Worm (Caenorhabditis elegans) whole organism, midembryonic: Measurements from ENCODE around the gene col-158.

Experiments
- cog-1 ChIP-seq: sonication (generic microtip); optimal IDR thresholded peaks from 2 replicates; lab custom pipeline; 2016; ENCODE audit warnings: missing genetic modification characterization, missing compliant biosample characterization
- flt-1 ChIP-seq: fragments of 200-800 bp; sonication (Bioruptor generic); IDR thresholded peaks from 2 replicates; pipeline ENCODE4 v1.3.6; 2022; ENCODE audit warnings: missing genetic modification characterization, missing compliant biosample characterization
- klf-2 ChIP-seq: fragments of 200-800 bp; sonication (Bioruptor generic); conservative IDR thresholded peaks from 2 replicates; pipeline ENCODE4 v1.3.6; 2022; ENCODE audit warnings: missing genetic modification reagents, missing genetic modification characterization, missing compliant biosample characterization
- med-1 ChIP-seq: sonication (generic microtip); optimal IDR thresholded peaks from 2 replicates; lab custom pipeline; 2017; ENCODE audit warnings: missing genetic modification characterization, mild to moderate bottlenecking, missing compliant biosample characterization, antibody characterized with exemption, missing genetic modification reagents; ENCODE audit not compliant: insufficient read depth
- ref-1 ChIP-seq: fragments of 200-800 bp; sonication (Bioruptor generic); conservative IDR thresholded peaks from 2 replicates; pipeline ENCODE4 v1.3.6; 2022; ENCODE audit warnings: missing genetic modification reagents, missing genetic modification characterization, missing compliant biosample characterization
- tab-1 ChIP-seq: fragments of 200-800 bp; sonication (Bioruptor generic); IDR thresholded peaks from 2 replicates; pipeline ENCODE4 v1.3.6; 2022; ENCODE audit warnings: missing genetic modification characterization, missing compliant biosample characterization
- ztf-23 ChIP-seq: fragments of 200-800 bp; sonication (Bioruptor generic); IDR thresholded peaks from 2 replicates; pipeline ENCODE4 v1.3.6; 2022; ENCODE audit warnings: missing genetic modification reagents, missing genetic modification characterization, missing compliant biosample characterization
- ztf-29 ChIP-seq: fragments of 200-800 bp; sonication (Bioruptor generic); IDR thresholded peaks from 2 replicates; pipeline ENCODE4 v1.3.6; 2022; ENCODE audit warnings: missing genetic modification reagents, missing genetic modification characterization, missing compliant biosample characterization

ce11 chrV:11839220-11839619 lies 9.8 kb downstream of the col-158 start, which contains the start of gene idpb-5:
- TF ChIP-seq tab-1 (GFP tag; lab: Robert Waterston, UW) (no peak), cog-1 (tag; lab: Kevin White, UChicago) (no peak), med-1 (GFP tag; lab: Kevin White, UChicago) (no peak), flt-1 (GFP tag; lab: Robert Waterston, UW) (no peak), ref-1 (GFP tag; lab: Robert Waterston, UW) (no peak), klf-2 (GFP tag; lab: Robert Waterston, UW) (no peak), ztf-29 (GFP tag; lab: Robert Waterston, UW) (no peak), ztf-23 (GFP tag; lab: Robert Waterston, UW) (no peak)
